Fruit fly (Drosophila melanogaster) whole organism, embryonic: Measurements from ENCODE around the gene CG2841.
A peak's percentile ranks its signal among the peaks of the same experiment; 100 is the strongest.

Source experiments
- B-H1 ChIP-seq: fragments of 200-800 bp; sonication (Bioruptor generic); IDR thresholded peaks from 3 replicates; pipeline ENCODE4 v1.3.6; 2022; ENCODE audit warnings: missing biosample characterization, missing genetic modification characterization
- Bdp1 ChIP-seq: fragments of 200-800 bp; sonication (Bioruptor generic); optimal IDR thresholded peaks from 3 replicates; lab custom pipeline; 2016; ENCODE audit warnings: missing biosample characterization, missing genetic modification characterization
- Bgb ChIP-seq: fragments of 200-800 bp; sonication (Bioruptor generic); IDR thresholded peaks from 2 replicates; pipeline ENCODE4 v1.3.6; 2022; ENCODE audit warnings: missing biosample characterization, missing genetic modification characterization; ENCODE audit not compliant: partially characterized antibody
- CG11398 ChIP-seq: fragments of 200-800 bp; sonication (Bioruptor generic); optimal IDR thresholded peaks from 2 replicates; lab custom pipeline; 2016; ENCODE audit warnings: missing biosample characterization, missing genetic modification characterization
- CG12391 ChIP-seq: fragments of 200-800 bp; sonication (Bioruptor generic); optimal IDR thresholded peaks from 3 replicates; lab custom pipeline; 2018; ENCODE audit warnings: missing biosample characterization, mild to moderate bottlenecking, missing genetic modification characterization, moderate library complexity
- CG14014 ChIP-seq: fragments of 200-800 bp; sonication (Bioruptor generic); IDR thresholded peaks from 2 replicates; pipeline ENCODE4 v1.3.6; 2022; ENCODE audit warnings: missing biosample characterization, missing genetic modification characterization
- CG14710 ChIP-seq: fragments of 200-800 bp; sonication (Bioruptor generic); optimal IDR thresholded peaks from 3 replicates; lab custom pipeline; 2019; ENCODE audit warnings: missing biosample characterization, mild to moderate bottlenecking, missing genetic modification characterization, moderate library complexity
- CG1529 ChIP-seq: fragments of 200-800 bp; sonication (Bioruptor generic); optimal IDR thresholded peaks from 3 replicates; lab custom pipeline; 2018; ENCODE audit warnings: missing biosample characterization, missing genetic modification characterization
- CG31224 ChIP-seq: fragments of 200-800 bp; sonication (Bioruptor generic); IDR thresholded peaks from 2 replicates; pipeline ENCODE4 v1.3.6; 2022; ENCODE audit warnings: missing biosample characterization, missing genetic modification characterization
- CG3163 ChIP-seq: fragments of 200-800 bp; sonication (Bioruptor generic); optimal IDR thresholded peaks from 3 replicates; lab custom pipeline; 2016; ENCODE audit warnings: missing biosample characterization, missing genetic modification characterization
- CG3407 ChIP-seq: fragments of 200-800 bp; sonication (Bioruptor generic); optimal IDR thresholded peaks from 2 replicates; lab custom pipeline; 2018; ENCODE audit warnings: missing biosample characterization, mild to moderate bottlenecking, missing genetic modification characterization
- CG4617 ChIP-seq: fragments of 200-800 bp; sonication (Bioruptor generic); optimal IDR thresholded peaks from 3 replicates; lab custom pipeline; 2016; ENCODE audit warnings: missing biosample characterization, missing genetic modification characterization, borderline replicate concordance
- CG4730 ChIP-seq: fragments of 200-800 bp; sonication (Bioruptor generic); IDR thresholded peaks from 2 replicates; pipeline ENCODE4 v1.3.6; 2022; ENCODE audit warnings: missing biosample characterization, missing genetic modification characterization
- CG4820 ChIP-seq: fragments of 200-800 bp; sonication (Bioruptor generic); optimal IDR thresholded peaks from 3 replicates; lab custom pipeline; 2016; ENCODE audit warnings: missing biosample characterization, missing genetic modification characterization
- CG6272 ChIP-seq: fragments of 200-800 bp; sonication (Bioruptor generic); IDR thresholded peaks from 2 replicates; pipeline ENCODE4 v1.3.6; 2022; ENCODE audit warnings: missing biosample characterization, missing genetic modification characterization
- CG6765 ChIP-seq: fragments of 200-800 bp; sonication (Bioruptor generic); optimal IDR thresholded peaks from 3 replicates; lab custom pipeline; 2017; ENCODE audit warnings: missing biosample characterization, mild to moderate bottlenecking, missing genetic modification characterization
- CG7963 ChIP-seq: fragments of 200-800 bp; sonication (Bioruptor generic); IDR thresholded peaks from 3 replicates; pipeline ENCODE4 v1.3.6; 2022; ENCODE audit warnings: missing biosample characterization, missing genetic modification characterization; ENCODE audit not compliant: partially characterized antibody
- D ChIP-seq, 2 experiments: fragments of 200-800 bp in 1 of 2; fragments of >200 bp in 1 of 2; sonication (Bioruptor generic) in 1 of 2; optimal IDR thresholded peaks; 2 replicates in 1 of 2; 3 replicates in 1 of 2; lab custom pipeline; 2017; ENCODE audit warnings: mild to moderate bottlenecking in 1 of 2, missing biosample characterization in 1 of 2, missing genetic modification characterization in 1 of 2, missing genetic modification reagents in 1 of 2
- Drgx ChIP-seq: fragments of 200-800 bp; sonication (Bioruptor generic); IDR thresholded peaks from 2 replicates; pipeline ENCODE4 v1.3.6; 2022; ENCODE audit warnings: missing biosample characterization, missing genetic modification characterization
- E2f2 ChIP-seq: fragments of 200-800 bp; sonication (Bioruptor generic); IDR thresholded peaks from 2 replicates; pipeline ENCODE4 v1.3.6; 2022; ENCODE audit warnings: missing biosample characterization, missing genetic modification characterization
- Eip74EF ChIP-seq, 2 experiments: fragments of 200-800 bp in 1 of 2; fragments of >200 bp in 1 of 2; sonication (Bioruptor generic) in 1 of 2; optimal IDR thresholded peaks; 2 replicates each; lab custom pipeline; 2017 to 2019; ENCODE audit warnings: missing biosample characterization in 2 of 2, missing genetic modification characterization in 2 of 2, mild to moderate bottlenecking in 1 of 2, moderate library complexity in 1 of 2
- Ets65A ChIP-seq: fragments of 200-800 bp; sonication (Bioruptor generic); peaks from one replicate; lab custom pipeline; 2016; ENCODE audit warnings: missing biosample characterization, missing genetic modification characterization
- Ets97D ChIP-seq: fragments of 200-800 bp; sonication (Bioruptor generic); optimal IDR thresholded peaks from 3 replicates; lab custom pipeline; 2016; ENCODE audit warnings: missing biosample characterization, missing genetic modification characterization
- Gug ChIP-seq: fragments of 200-800 bp; sonication (Bioruptor generic); IDR thresholded peaks from 4 replicates; pipeline ENCODE4 v1.3.6; 2022; ENCODE audit warnings: missing biosample characterization, missing genetic modification characterization
- HLH54F ChIP-seq: fragments of 200-800 bp; sonication (Bioruptor generic); optimal IDR thresholded peaks from 3 replicates; lab custom pipeline; 2016; ENCODE audit warnings: missing biosample characterization, missing genetic modification characterization
- Lim3 ChIP-seq: fragments of 200-800 bp; sonication (Bioruptor generic); IDR thresholded peaks from 2 replicates; pipeline ENCODE4 v1.3.6; 2022; ENCODE audit warnings: missing biosample characterization, missing genetic modification characterization
- Mes4 ChIP-seq: fragments of 200-800 bp; sonication (Bioruptor generic); optimal IDR thresholded peaks from 2 replicates; lab custom pipeline; 2016; ENCODE audit warnings: missing biosample characterization, missing genetic modification characterization
- NFAT ChIP-seq: fragments of 200-800 bp; sonication (Bioruptor generic); IDR thresholded peaks from 2 replicates; pipeline ENCODE4 v1.3.6; 2022; ENCODE audit warnings: missing biosample characterization, missing genetic modification characterization
- Neu2 ChIP-seq: fragments of 200-800 bp; sonication (Bioruptor generic); optimal IDR thresholded peaks from 3 replicates; lab custom pipeline; 2016; ENCODE audit warnings: missing biosample characterization, missing genetic modification characterization, borderline replicate concordance
- Rx ChIP-seq: fragments of 200-800 bp; sonication (Bioruptor generic); IDR thresholded peaks from 2 replicates; pipeline ENCODE4 v1.3.6; 2022; ENCODE audit warnings: missing biosample characterization, missing genetic modification characterization
- Ssrp ChIP-seq: fragments of 200-800 bp; sonication (Bioruptor generic); optimal IDR thresholded peaks from 2 replicates; lab custom pipeline; 2018; ENCODE audit warnings: missing biosample characterization, mild to moderate bottlenecking, missing genetic modification characterization, moderate library complexity
- abd-A ChIP-seq: fragments of 200-800 bp; sonication (Bioruptor generic); optimal IDR thresholded peaks from 3 replicates; lab custom pipeline; 2019; ENCODE audit warnings: missing biosample characterization, mild to moderate bottlenecking, missing genetic modification characterization, moderate library complexity
- ato ChIP-seq: fragments of 200-800 bp; sonication (Bioruptor generic); IDR thresholded peaks from 2 replicates; pipeline ENCODE4 v1.3.6; 2022; ENCODE audit warnings: missing biosample characterization, missing genetic modification characterization; ENCODE audit not compliant: partially characterized antibody
- bcd ChIP-seq: fragments of 200-800 bp; sonication (Bioruptor generic); optimal IDR thresholded peaks from 2 replicates; lab custom pipeline; 2017; ENCODE audit warnings: missing biosample characterization, mild to moderate bottlenecking, missing genetic modification characterization
- cato ChIP-seq: fragments of 200-800 bp; sonication (Bioruptor generic); optimal IDR thresholded peaks from 2 replicates; lab custom pipeline; 2016; ENCODE audit warnings: missing biosample characterization, missing genetic modification characterization, borderline replicate concordance
- crol ChIP-seq: fragments of 200-800 bp; sonication (Bioruptor generic); IDR thresholded peaks from 2 replicates; pipeline ENCODE4 v1.3.6; 2022; ENCODE audit warnings: missing biosample characterization, missing genetic modification characterization
- eyg ChIP-seq: fragments of 200-800 bp; sonication (Bioruptor generic); optimal IDR thresholded peaks from 3 replicates; lab custom pipeline; 2016; ENCODE audit warnings: missing biosample characterization, missing genetic modification characterization
- grn ChIP-seq: fragments of 200-800 bp; sonication (Bioruptor generic); optimal IDR thresholded peaks from 3 replicates; lab custom pipeline; 2017; ENCODE audit warnings: missing biosample characterization, missing genetic modification characterization
- kah ChIP-seq: fragments of 200-800 bp; sonication (Bioruptor generic); optimal IDR thresholded peaks from 2 replicates; lab custom pipeline; 2018; ENCODE audit warnings: missing biosample characterization, mild to moderate bottlenecking, missing genetic modification characterization
- lab ChIP-seq: fragments of 200-800 bp; sonication (Bioruptor generic); optimal IDR thresholded peaks from 3 replicates; lab custom pipeline; 2017; ENCODE audit warnings: missing biosample characterization, missing genetic modification characterization, mild to moderate bottlenecking, moderate library complexity, missing genetic modification reagents
- lilli ChIP-seq: fragments of 200-800 bp; sonication (Bioruptor generic); optimal IDR thresholded peaks from 3 replicates; lab custom pipeline; 2016; ENCODE audit warnings: missing biosample characterization, missing genetic modification characterization
- pan ChIP-seq, 4 experiments: fragments of >200 bp in 3 of 4; fragments of 200-800 bp in 1 of 4; sonication (Bioruptor generic) in 1 of 4; optimal IDR thresholded peaks in 3 of 4; IDR thresholded peaks in 1 of 4; 2 replicates each; pipeline versions ENCODE4 v1.3.6 to Lab custom; 2017 to 2022; ENCODE audit warnings: missing biosample characterization in 2 of 4, missing genetic modification characterization in 2 of 4, mixed read lengths in 1 of 4
- peb ChIP-seq: fragments of 200-800 bp; sonication (Bioruptor generic); IDR thresholded peaks from 2 replicates; pipeline ENCODE4 v1.3.6; 2022; ENCODE audit warnings: missing biosample characterization, missing genetic modification characterization
- salm ChIP-seq: fragments of 200-800 bp; sonication (Bioruptor generic); optimal IDR thresholded peaks from 2 replicates; lab custom pipeline; 2018; ENCODE audit warnings: missing biosample characterization, mild to moderate bottlenecking, missing genetic modification characterization
- schlank ChIP-seq: fragments of 200-800 bp; sonication (Bioruptor generic); optimal IDR thresholded peaks from 2 replicates; lab custom pipeline; 2018; ENCODE audit warnings: missing biosample characterization, mild to moderate bottlenecking, missing genetic modification characterization
- shn ChIP-seq: fragments of 200-800 bp; sonication (Bioruptor generic); optimal IDR thresholded peaks from 3 replicates; lab custom pipeline; 2016; ENCODE audit warnings: missing biosample characterization, missing genetic modification characterization
- tio ChIP-seq: fragments of 200-800 bp; sonication (Bioruptor generic); optimal IDR thresholded peaks from 2 replicates; lab custom pipeline; 2017; ENCODE audit warnings: missing biosample characterization, missing genetic modification characterization, inconsistent platforms

CG2841 gene

DNA sequence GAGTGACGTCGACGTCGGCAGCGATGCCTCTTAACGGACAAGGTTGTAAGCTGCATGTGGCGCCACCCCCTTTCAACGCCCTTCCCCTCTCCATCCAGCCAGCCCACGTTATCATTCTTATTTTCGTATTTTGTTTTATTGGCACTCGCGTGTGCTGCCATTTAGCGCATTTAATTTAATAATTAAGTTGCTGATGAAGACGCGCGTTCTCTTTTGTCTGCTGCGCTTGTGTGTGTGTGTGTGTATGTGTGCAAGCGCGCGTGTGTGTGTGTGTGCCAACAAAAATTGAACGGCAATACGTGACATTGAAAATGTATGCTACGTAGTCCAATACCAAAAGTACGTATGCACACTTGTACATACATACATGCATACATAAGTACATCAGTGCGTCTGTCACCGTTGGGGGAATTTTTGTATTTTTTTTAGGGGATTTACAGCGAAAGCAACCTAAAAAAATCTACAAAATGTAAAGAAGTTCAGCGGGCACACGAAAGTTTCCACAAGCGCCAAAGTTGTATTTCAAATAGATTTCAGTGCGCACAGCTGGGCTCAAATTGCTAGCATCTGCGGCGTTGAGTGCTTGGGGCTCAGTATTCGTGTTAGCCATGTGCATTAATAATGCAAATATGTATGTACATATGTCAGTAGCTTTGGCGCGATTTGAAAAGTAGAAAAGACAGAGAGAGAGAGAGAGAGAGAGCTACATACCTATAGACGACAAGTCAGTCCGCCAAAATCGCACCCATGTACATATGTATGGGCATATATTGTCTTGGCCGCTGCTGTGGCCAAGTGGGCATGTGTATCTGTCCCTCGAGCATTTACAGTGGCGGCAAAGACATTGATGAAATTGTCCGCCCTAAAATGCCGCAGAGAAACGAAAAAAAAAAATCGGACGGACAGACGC is 64.3 kb downstream of the CG2841 start (continued):
- TF ChIP-seq ato (GFP tag; lab: Robert Waterston, UW) (no peak), lilli (GFP tag; lab: Kevin White, UChicago) (peak; percentile 78), HLH54F (GFP tag; lab: Kevin White, UChicago) (peak; percentile 81), grn (GFP tag; lab: Kevin White, UChicago) (no peak), kah (GFP tag; lab: Kevin White, UChicago) (peak; percentile 61), cato (GFP tag; lab: Kevin White, UChicago) (peak; percentile 50), pan (optimal IDR thresholded peaks at IDR 0.05; lab: Kevin White, UChicago) (no peak), pan (GFP tag; optimal IDR thresholded peaks at IDR 0.05 in 1 of 2, IDR thresholded peaks at IDR 0.05 in 1 of 2) (peak in 1 of 2 experiments; percentile 87), CG6272 (GFP tag; lab: Robert Waterston, UW) (peak; percentile 64), schlank (peak; percentile 60), Neu2 (GFP tag; lab: Kevin White, UChicago) (no peak), CG14710 (peak; percentile 74), E2f2 (GFP tag; lab: Robert Waterston, UW) (peak; percentile 62), shn (GFP tag; lab: Kevin White, UChicago) (peak; percentile 84), CG3163 (GFP tag; lab: Kevin White, UChicago) (peak; percentile 56), CG3407 (GFP tag; lab: Kevin White, UChicago) (peak; percentile 77), CG11398 (GFP tag; lab: Kevin White, UChicago) (peak; percentile 77), abd-A (tag; lab: Kevin White, UChicago) (no peak), Rx (GFP tag; lab: Robert Waterston, UW) (peak; percentile 80), tio (GFP tag; lab: Kevin White, UChicago) (peak; percentile 81), B-H1 (GFP tag; lab: Robert Waterston, UW) (peak; percentile 73), CG7963 (GFP tag; lab: Robert Waterston, UW) (no peak), eyg (peak; percentile 80), Ssrp (tag; lab: Kevin White, UChicago) (peak; percentile 83), CG31224 (peak; percentile 68; the same call in 1 of the 2 replicates), NFAT (peak; percentile 60; the same call in 1 of the 2 replicates), CG14014 (GFP tag; lab: Robert Waterston, UW) (peak; percentile 73), Bgb (GFP tag; lab: Robert Waterston, UW) (no peak), CG4730 (GFP tag; lab: Robert Waterston, UW) (peak; percentile 67), crol (peak; percentile 29), Gug (GFP tag; lab: Robert Waterston, UW) (peak; percentile 76), Ets97D (GFP tag; lab: Kevin White, UChicago) (peak; percentile 41), Mes4 (GFP tag; lab: Kevin White, UChicago) (peak; percentile 81), lab (peak; percentile 85), Ets65A (GFP tag; lab: Kevin White, UChicago) (peak; percentile 94), CG6765 (GFP tag; lab: Kevin White, UChicago) (peak; percentile 47), CG4820 (GFP tag; lab: Kevin White, UChicago) (peak; percentile 75), Bdp1 (peak; percentile 71), salm (tag; lab: Kevin White, UChicago) (peak; percentile 55), Eip74EF (GFP tag; optimal IDR thresholded peaks at IDR 0.05; lab: Kevin White, UChicago) (peak in 1 of 2 experiments; percentile 77), CG1529 (GFP tag; lab: Kevin White, UChicago) (peak; percentile 80), CG4617 (peak; percentile 38), D (optimal IDR thresholded peaks at IDR 0.05; lab: Kevin White, UChicago) (no peak), D (GFP tag; optimal IDR thresholded peaks at IDR 0.05; lab: Kevin White, UChicago) (peak; percentile 85), Drgx (GFP tag; lab: Robert Waterston, UW) (peak; percentile 78), Lim3 (peak; percentile 63; the same call in 1 of the 2 replicates), bcd (peak; percentile 86), peb (GFP tag; lab: Robert Waterston, UW) (peak; percentile 71), CG12391 (tag; lab: Kevin White, UChicago) (peak; percentile 79)
